Worm (Caenorhabditis elegans) whole organism, L1 larva: ENCODE measurements around the gene sri-26.

Experiments
- C16A3.4 ChIP-seq: fragments of 150-350 bp; optimal IDR thresholded peaks from 2 replicates; lab custom pipeline; 2014; ENCODE audit warnings: missing biosample characterization, missing genetic modification characterization
- C34B4.2 ChIP-seq: sonication (generic microtip); optimal IDR thresholded peaks from 2 replicates; lab custom pipeline; 2017; ENCODE audit warnings: mild to moderate bottlenecking, missing genetic modification characterization, missing compliant biosample characterization
- Y116A8C.19 ChIP-seq: sonication (generic microtip); optimal IDR thresholded peaks from 2 replicates; lab custom pipeline; 2016; ENCODE audit warnings: missing compliant biosample characterization, missing genetic modification characterization, borderline replicate concordance
- alr-1 ChIP-seq: fragments of 200-800 bp; sonication (Bioruptor generic); optimal IDR thresholded peaks from 2 replicates; lab custom pipeline; 2018; ENCODE audit warnings: borderline replicate concordance, mild to moderate bottlenecking, missing genetic modification characterization, missing compliant biosample characterization
- ama-1 ChIP-seq: fragments of 150-350 bp; optimal IDR thresholded peaks from 2 replicates; lab custom pipeline; 2014
- blmp-1 ChIP-seq: fragments of 150-350 bp; optimal IDR thresholded peaks from 2 replicates; lab custom pipeline; 2014; ENCODE audit warnings: missing biosample characterization, missing genetic modification characterization
- ceh-82 ChIP-seq, 3 experiments: fragments of 150-350 bp in 1 of 3; sonication (generic microtip) in 2 of 3; optimal IDR thresholded peaks; 2 replicates each; lab custom pipeline; 2014 to 2017; ENCODE audit warnings: missing biosample characterization in 3 of 3, missing genetic modification characterization in 3 of 3
- ceh-88 ChIP-seq: fragments of 200-800 bp; sonication (Bioruptor generic); IDR thresholded peaks from 2 replicates; pipeline ENCODE4 v1.3.6; 2022; ENCODE audit warnings: missing genetic modification characterization, missing compliant biosample characterization
- dpl-1 ChIP-seq, 3 experiments: fragments of 150-350 bp in 2 of 3; sonication (generic microtip) in 1 of 3; optimal IDR thresholded peaks; 2 replicates each; lab custom pipeline; 2014 to 2017; ENCODE audit warnings: missing biosample characterization in 3 of 3, missing genetic modification characterization in 3 of 3, missing genetic modification reagents in 3 of 3
- efl-1 ChIP-seq, 4 experiments: fragments of 150-350 bp; optimal IDR thresholded peaks in 3 of 4; peaks in 1 of 4; 1 replicate in 1 of 4; 2 replicates in 3 of 4; lab custom pipeline; 2014; ENCODE audit warnings: missing biosample characterization in 2 of 4, missing genetic modification characterization in 2 of 4, missing genetic modification reagents in 2 of 4
- egl-27 ChIP-seq, 2 experiments: fragments of 150-350 bp in 1 of 2; sonication (generic microtip); optimal IDR thresholded peaks; 3 replicates each; lab custom pipeline; 2017 to 2018; ENCODE audit warnings: missing biosample characterization in 2 of 2, missing genetic modification characterization in 2 of 2, missing genetic modification reagents in 2 of 2
- elt-3 ChIP-seq, 6 experiments: fragments of 150-350 bp in 1 of 6; sonication (generic microtip); optimal IDR thresholded peaks; 2 replicates each; lab custom pipeline; 2017 to 2018; ENCODE audit warnings: missing biosample characterization in 6 of 6, missing genetic modification characterization in 6 of 6, inconsistent platforms in 1 of 6
- ets-5 ChIP-seq: fragments of 200-800 bp; sonication (Bioruptor generic); IDR thresholded peaks from 2 replicates; pipeline ENCODE4 v1.3.6; 2022; ENCODE audit warnings: missing genetic modification characterization, missing compliant biosample characterization
- fkh-4 ChIP-seq: sonication (generic microtip); optimal IDR thresholded peaks from 2 replicates; lab custom pipeline; 2016; ENCODE audit warnings: missing compliant biosample characterization, missing genetic modification characterization, borderline replicate concordance
- grh-1 ChIP-seq: fragments of 200-800 bp; sonication (Bioruptor generic); IDR thresholded peaks from 2 replicates; pipeline ENCODE4 v1.3.6; 2022; ENCODE audit warnings: missing genetic modification reagents, missing genetic modification characterization, missing compliant biosample characterization
- hlh-17 ChIP-seq: fragments of 200-800 bp; sonication (Bioruptor generic); optimal IDR thresholded peaks from 2 replicates; lab custom pipeline; 2018; ENCODE audit warnings: missing genetic modification characterization, mild to moderate bottlenecking, missing compliant biosample characterization, moderate library complexity, borderline replicate concordance
- hpl-2 ChIP-seq: fragments of 150-350 bp; optimal IDR thresholded peaks from 2 replicates; lab custom pipeline; 2014; ENCODE audit warnings: missing biosample characterization, missing genetic modification reagents, missing genetic modification characterization
- irx-1 ChIP-seq: sonication (generic microtip); optimal IDR thresholded peaks from 2 replicates; lab custom pipeline; 2016; ENCODE audit warnings: missing genetic modification characterization, missing compliant biosample characterization
- isw-1 ChIP-seq: fragments of 200-800 bp; sonication (Bioruptor generic); IDR thresholded peaks from 2 replicates; pipeline ENCODE4 v1.3.6; 2022; ENCODE audit warnings: missing genetic modification characterization, missing compliant biosample characterization
- jun-1 ChIP-seq: fragments of 150-350 bp; optimal IDR thresholded peaks from 2 replicates; lab custom pipeline; 2014; ENCODE audit warnings: missing biosample characterization, missing genetic modification reagents, missing genetic modification characterization
- lin-13 ChIP-seq: fragments of 150-350 bp; optimal IDR thresholded peaks from 2 replicates; lab custom pipeline; 2014; ENCODE audit warnings: missing biosample characterization, missing genetic modification reagents, missing genetic modification characterization
- lin-15B ChIP-seq: fragments of 150-350 bp; sonication (generic microtip); optimal IDR thresholded peaks from 3 replicates; lab custom pipeline; 2014; ENCODE audit warnings: missing biosample characterization, missing genetic modification characterization
- lir-3 ChIP-seq: sonication (generic microtip); optimal IDR thresholded peaks from 2 replicates; lab custom pipeline; 2016; ENCODE audit warnings: mild to moderate bottlenecking, missing genetic modification characterization, moderate library complexity, missing compliant biosample characterization; ENCODE audit not compliant: poor library complexity
- mdl-1 ChIP-seq, 2 experiments: fragments of 150-350 bp; optimal IDR thresholded peaks; 2 replicates each; lab custom pipeline; 2014 to 2017; ENCODE audit warnings: missing biosample characterization in 2 of 2, missing genetic modification characterization in 2 of 2, inconsistent platforms in 1 of 2
- mef-2 ChIP-seq: fragments of 150-350 bp; optimal IDR thresholded peaks from 2 replicates; lab custom pipeline; 2014; ENCODE audit warnings: missing biosample characterization, missing genetic modification characterization
- mep-1 ChIP-seq: fragments of 150-350 bp; optimal IDR thresholded peaks from 2 replicates; lab custom pipeline; 2014; ENCODE audit warnings: missing biosample characterization, missing genetic modification characterization
- nhr-19 ChIP-seq: fragments of 200-800 bp; sonication (Bioruptor generic); conservative IDR thresholded peaks from 2 replicates; pipeline ENCODE4 v1.3.6; 2022; ENCODE audit warnings: missing genetic modification characterization, missing compliant biosample characterization
- nhr-237 ChIP-seq: fragments of 150-350 bp; optimal IDR thresholded peaks from 2 replicates; lab custom pipeline; 2014; ENCODE audit warnings: missing biosample characterization, missing genetic modification characterization
- nhr-28 ChIP-seq: fragments of 150-350 bp; optimal IDR thresholded peaks from 2 replicates; lab custom pipeline; 2014; ENCODE audit warnings: missing biosample characterization, missing genetic modification characterization
- nhr-47 ChIP-seq: sonication (generic microtip); optimal IDR thresholded peaks from 2 replicates; lab custom pipeline; 2016; ENCODE audit warnings: mild to moderate bottlenecking, missing genetic modification characterization, moderate library complexity, missing compliant biosample characterization
- nhr-71 ChIP-seq: sonication (generic microtip); optimal IDR thresholded peaks from 2 replicates; lab custom pipeline; 2016; ENCODE audit warnings: mild to moderate bottlenecking, missing genetic modification characterization, moderate library complexity, missing compliant biosample characterization
- nhr-77 ChIP-seq: fragments of 150-350 bp; optimal IDR thresholded peaks from 2 replicates; lab custom pipeline; 2014; ENCODE audit warnings: missing biosample characterization, missing genetic modification characterization
- nhr-84 ChIP-seq: sonication (generic microtip); optimal IDR thresholded peaks from 2 replicates; lab custom pipeline; 2017; ENCODE audit warnings: missing biosample characterization, missing genetic modification characterization
- nhr-85 ChIP-seq: sonication (generic microtip); peaks from one replicate; lab custom pipeline; 2016; ENCODE audit warnings: missing genetic modification characterization, inconsistent platforms, missing compliant biosample characterization
- pax-3 ChIP-seq: fragments of 200-800 bp; sonication (Bioruptor generic); optimal IDR thresholded peaks from 2 replicates; lab custom pipeline; 2018; ENCODE audit warnings: mild to moderate bottlenecking, missing genetic modification characterization, moderate library complexity, missing compliant biosample characterization
- rnt-1 ChIP-seq: sonication (generic microtip); optimal IDR thresholded peaks from 2 replicates; lab custom pipeline; 2016; ENCODE audit warnings: mild to moderate bottlenecking, missing genetic modification characterization, moderate library complexity, missing compliant biosample characterization
- skn-1 ChIP-seq: fragments of 150-350 bp; optimal IDR thresholded peaks from 2 replicates; lab custom pipeline; 2014; ENCODE audit warnings: missing biosample characterization, missing genetic modification characterization
- snpc-4 ChIP-seq: fragments of 150-350 bp; optimal IDR thresholded peaks from 2 replicates; lab custom pipeline; 2014; ENCODE audit warnings: missing biosample characterization, missing genetic modification characterization
- swsn-7 ChIP-seq: sonication (generic microtip); optimal IDR thresholded peaks from 2 replicates; lab custom pipeline; 2016; ENCODE audit warnings: missing genetic modification characterization, missing compliant biosample characterization
- tbx-2 ChIP-seq: sonication (generic microtip); optimal IDR thresholded peaks from 2 replicates; lab custom pipeline; 2016; ENCODE audit warnings: missing genetic modification characterization, missing compliant biosample characterization
- tlp-1 ChIP-seq: fragments of 150-350 bp; optimal IDR thresholded peaks from 2 replicates; lab custom pipeline; 2014; ENCODE audit warnings: missing biosample characterization, missing genetic modification characterization
- unc-130 ChIP-seq: fragments of 150-350 bp; optimal IDR thresholded peaks from 2 replicates; lab custom pipeline; 2017; ENCODE audit warnings: missing biosample characterization, missing genetic modification characterization, inconsistent platforms
- unc-30 ChIP-seq: sonication (generic microtip); optimal IDR thresholded peaks from 2 replicates; lab custom pipeline; 2017; ENCODE audit warnings: missing biosample characterization, missing genetic modification characterization
- unc-62 ChIP-seq: fragments of 150-350 bp; optimal IDR thresholded peaks from 2 replicates; lab custom pipeline; 2014; ENCODE audit warnings: missing biosample characterization, missing genetic modification reagents, missing genetic modification characterization
- unc-98 ChIP-seq: fragments of 200-800 bp; sonication (Bioruptor generic); IDR thresholded peaks from 2 replicates; pipeline ENCODE4 v1.3.6; 2022; ENCODE audit warnings: missing genetic modification characterization, missing compliant biosample characterization
- xbp-1 ChIP-seq: sonication (generic microtip); optimal IDR thresholded peaks from 2 replicates; lab custom pipeline; 2016; ENCODE audit warnings: missing genetic modification characterization, missing compliant biosample characterization
- zag-1 ChIP-seq: fragments of 150-350 bp; optimal IDR thresholded peaks from 2 replicates; lab custom pipeline; 2014; ENCODE audit warnings: missing biosample characterization, missing genetic modification characterization
- zip-4 ChIP-seq: fragments of 200-800 bp; sonication (Bioruptor generic); optimal IDR thresholded peaks from 2 replicates; lab custom pipeline; 2018; ENCODE audit warnings: mild to moderate bottlenecking, missing genetic modification characterization, moderate library complexity, missing compliant biosample characterization
- ztf-11 ChIP-seq, 2 experiments: sonication (generic microtip); optimal IDR thresholded peaks; 2 replicates each; lab custom pipeline; 2016 to 2017; ENCODE audit warnings: missing genetic modification characterization in 2 of 2, missing biosample characterization in 1 of 2, missing compliant biosample characterization in 1 of 2

Gene sri-26

ce11 chrV:15189567-15189966, 25.7 kb upstream of the sri-26 start, which contains the start of gene cyn-3 (continued):
- TF ChIP-seq lin-13 (GFP tag; lab: Kevin White, UChicago): peak; percentile 89
- TF ChIP-seq ama-1 (lab: Kevin White, UChicago): peak; percentile 66
- TF ChIP-seq isw-1 (GFP tag; lab: Robert Waterston, UW): peak; percentile 91
- TF ChIP-seq nhr-84 (tag; lab: Kevin White, UChicago): no peak
- TF ChIP-seq nhr-47 (tag; lab: Kevin White, UChicago): peak; percentile 95
- peak in 1 of 2 experiments; percentile 17 for TF ChIP-seq ztf-11 (tag; optimal IDR thresholded peaks at IDR 0.05; lab: Kevin White, UChicago)
- no peak for TF ChIP-seq ets-5 (GFP tag; lab: Robert Waterston, UW)
- no peak for TF ChIP-seq unc-30
- TF ChIP-seq nhr-28 (tag; lab: Kevin White, UChicago): no peak

- TF ChIP-seq ama-1 (lab: Kevin White, UChicago) (peak; percentile 86), grh-1 (GFP tag; lab: Robert Waterston, UW) (peak; percentile 43; the same call in 1 of the 2 replicates), mdl-1 (tag; optimal IDR thresholded peaks at IDR 0.05; lab: Kevin White, UChicago) (peak in 1 of 2 experiments; percentile 51), mef-2 (tag; lab: Kevin White, UChicago) (peak; percentile 39), irx-1 (tag; lab: Kevin White, UChicago) (peak; percentile 28), swsn-7 (tag; lab: Kevin White, UChicago) (peak; percentile 70), ceh-88 (GFP tag; lab: Robert Waterston, UW) (no peak), unc-130 (no peak), C34B4.2 (tag; lab: Kevin White, UChicago) (peak; percentile 29), dpl-1 (GFP tag; optimal IDR thresholded peaks at IDR 0.05; lab: Kevin White, UChicago) (peak; percentile 60 to 72 (median 70)), lir-3 (peak; percentile 51), hpl-2 (GFP tag; lab: Kevin White, UChicago) (peak; percentile 11), isw-1 (GFP tag; lab: Robert Waterston, UW) (no peak), egl-27 (tag; optimal IDR thresholded peaks at IDR 0.05; lab: Kevin White, UChicago) (no peak), ceh-82 (tag; optimal IDR thresholded peaks at IDR 0.05; lab: Kevin White, UChicago) (peak; percentile 33 to 64 (median 37)), unc-98 (GFP tag; lab: Robert Waterston, UW) (no peak), mep-1 (tag; lab: Kevin White, UChicago) (peak; percentile 79), zip-4 (GFP tag; lab: Kevin White, UChicago) (peak; percentile 29), tbx-2 (tag; lab: Kevin White, UChicago) (peak; percentile 66), unc-62 (GFP tag; lab: Kevin White, UChicago) (no peak), lin-15B (peak; percentile 49), fkh-4 (tag; lab: Kevin White, UChicago) (peak; percentile 9), nhr-237 (tag; lab: Kevin White, UChicago) (no peak), zag-1 (no peak), Y116A8C.19 (no peak), snpc-4 (tag; lab: Kevin White, UChicago) (peak; percentile 56), elt-3 (tag; optimal IDR thresholded peaks at IDR 0.05; lab: Kevin White, UChicago) (peak in 2 of 6 experiments; percentile 46 to 48), jun-1 (tag; lab: Kevin White, UChicago) (peak; percentile 45), C16A3.4 (tag; lab: Kevin White, UChicago) (peak; percentile 69), tlp-1 (tag; lab: Kevin White, UChicago) (no peak), blmp-1 (tag; lab: Kevin White, UChicago) (no peak), nhr-47 (tag; lab: Kevin White, UChicago) (peak; percentile 83), nhr-28 (tag; lab: Kevin White, UChicago) (no peak), nhr-19 (GFP tag; lab: Robert Waterston, UW) (peak; percentile 71), nhr-85 (tag; lab: Kevin White, UChicago) (peak; percentile 82), hlh-17 (GFP tag; lab: Kevin White, UChicago) (no peak), nhr-71 (tag; lab: Kevin White, UChicago) (peak; percentile 87), rnt-1 (tag; lab: Kevin White, UChicago) (peak; percentile 85), nhr-77 (tag; lab: Kevin White, UChicago) (peak; percentile 45), pax-3 (tag; lab: Kevin White, UChicago) (peak; percentile 86), xbp-1 (tag; lab: Kevin White, UChicago) (peak; percentile 57), skn-1 (tag; lab: Kevin White, UChicago) (peak; percentile 67), efl-1 (optimal IDR thresholded peaks at IDR 0.05; lab: Kevin White, UChicago) (peak; percentile 57 to 80), efl-1 (GFP tag; optimal IDR thresholded peaks at IDR 0.05 in 1 of 2; lab: Kevin White, UChicago) (peak; percentile 72 to 98), alr-1 (tag; lab: Kevin White, UChicago) (no peak)
These were observed 24.4 kb upstream of the sri-26 start, which contains the start of gene Y75B12B.11 for ce11 chrV:15190903-15191302. Y75B12B.11 (plus strand) TSS chrV:15191296.
